Fruit fly (Drosophila melanogaster): ENCODE measurements around the gene ATPsynO.

The ATPsynO gene

dm6 chr3R:15265406-15266040 lies at the start of gene ATPsynO:
ATPsynO (plus strand) TSS chr3R:15265591.
- TF ChIP-seq h (optimal IDR thresholded peaks at IDR 0.05) (no peak), ttk (optimal IDR thresholded peaks at IDR 0.05) (no peak), Myc (optimal IDR thresholded peaks at IDR 0.05) (no peak), psq (optimal IDR thresholded peaks at IDR 0.05) (no peak), insv (optimal IDR thresholded peaks at IDR 0.05) (no peak), Sin3A (optimal IDR thresholded peaks at IDR 0.05) (no peak)

- TF ChIP-seq Sin3A (optimal IDR thresholded peaks at IDR 0.05) (no peak), h (optimal IDR thresholded peaks at IDR 0.05) (no peak), Myc (optimal IDR thresholded peaks at IDR 0.05) (no peak), insv (optimal IDR thresholded peaks at IDR 0.05) (no peak), ttk (optimal IDR thresholded peaks at IDR 0.05) (no peak)
Observed at dm6 chr3R:15218824-15219576, 46.4 kb upstream of the ATPsynO start, which contains the start of the genes SIDL and CG12241. SIDL (minus strand) TSS chr3R:15218874. CG12241 (plus strand) TSS chr3R:15219256.

- TF ChIP-seq psq (optimal IDR thresholded peaks at IDR 0.05): no peak
- TF ChIP-seq insv (optimal IDR thresholded peaks at IDR 0.05): no peak
- no peak for TF ChIP-seq Myc (optimal IDR thresholded peaks at IDR 0.05)
- no peak for TF ChIP-seq ttk (optimal IDR thresholded peaks at IDR 0.05)
- no peak for TF ChIP-seq Sin3A (optimal IDR thresholded peaks at IDR 0.05)
- no peak for TF ChIP-seq h (optimal IDR thresholded peaks at IDR 0.05)
Observed at dm6 chr3R:15222973-15223372, 42.4 kb upstream of the ATPsynO start, which contains the start of gene Polr2G. Polr2G (minus strand) TSS chr3R:15223180.

dm6 chr3R:15225279-15225730 lies 40.1 kb upstream of the ATPsynO start, which contains the start of the genes CG31344 and Caf1-55:
CG31344 (minus strand) TSS chr3R:15225329.
Caf1-55 (plus strand) TSS chr3R:15225576.
- TF ChIP-seq Sin3A (optimal IDR thresholded peaks at IDR 0.05) (no peak), Myc (optimal IDR thresholded peaks at IDR 0.05) (no peak), insv (optimal IDR thresholded peaks at IDR 0.05) (no peak)

dm6 chr3R:15229329-15229876 lies 36.0 kb upstream of the ATPsynO start, which contains the start of the genes Art3 and mRpS10:
Art3 (minus strand) TSS chr3R:15229408.
mRpS10 (plus strand) TSS chr3R:15229665.
- TF ChIP-seq insv (optimal IDR thresholded peaks at IDR 0.05) (no peak), Sin3A (optimal IDR thresholded peaks at IDR 0.05) (no peak), h (optimal IDR thresholded peaks at IDR 0.05) (no peak)

DNA sequence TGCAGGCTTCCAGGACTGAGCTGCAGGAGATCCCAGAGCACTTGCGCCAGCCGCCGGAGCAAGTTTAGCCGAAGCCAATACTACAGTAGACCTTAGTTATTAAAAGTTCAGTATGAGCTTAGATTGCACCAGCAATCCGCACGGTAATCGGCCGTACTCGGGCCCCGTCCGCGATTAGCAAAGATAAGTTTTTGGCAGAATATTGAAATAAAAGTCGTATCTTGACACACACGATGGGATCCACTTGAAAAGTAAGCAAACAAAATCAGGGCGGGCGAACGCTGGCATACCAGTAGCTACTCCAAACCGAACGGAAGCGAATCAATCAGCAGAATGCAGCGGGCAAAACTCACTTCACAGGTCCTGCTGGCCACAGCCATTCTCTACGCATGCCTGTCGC lies 35.1 kb upstream of the ATPsynO start, which contains the start of gene CG34316:
CG34316 (plus strand) TSS at position 301 of the 400 bp plus-strand sequence.
- TF ChIP-seq psq (optimal IDR thresholded peaks at IDR 0.05) (no peak), ttk (optimal IDR thresholded peaks at IDR 0.05) (no peak), insv (optimal IDR thresholded peaks at IDR 0.05) (no peak), Sin3A (optimal IDR thresholded peaks at IDR 0.05) (no peak), h (optimal IDR thresholded peaks at IDR 0.05) (no peak), Myc (optimal IDR thresholded peaks at IDR 0.05) (no peak)

dm6 chr3R:15231635-15232138 lies 33.7 kb upstream of the ATPsynO start:
- no peak for TF ChIP-seq ttk (optimal IDR thresholded peaks at IDR 0.05)
- TF ChIP-seq Sin3A (optimal IDR thresholded peaks at IDR 0.05): no peak
- no peak for TF ChIP-seq psq (optimal IDR thresholded peaks at IDR 0.05)
- TF ChIP-seq Myc (optimal IDR thresholded peaks at IDR 0.05): no peak
- TF ChIP-seq insv (optimal IDR thresholded peaks at IDR 0.05): no peak
- no peak for TF ChIP-seq h (optimal IDR thresholded peaks at IDR 0.05)

- TF ChIP-seq h (optimal IDR thresholded peaks at IDR 0.05) (no peak), Myc (optimal IDR thresholded peaks at IDR 0.05) (no peak), psq (optimal IDR thresholded peaks at IDR 0.05) (no peak), insv (optimal IDR thresholded peaks at IDR 0.05) (no peak), ttk (optimal IDR thresholded peaks at IDR 0.05) (no peak), Sin3A (optimal IDR thresholded peaks at IDR 0.05) (no peak)
Observed at dm6 chr3R:15242186-15243045, 23.0 kb upstream of the ATPsynO start, which contains the start of the genes tefu and Hsc70-4. tefu (minus strand) TSS chr3R:15242236. Hsc70-4 (plus strand) TSS chr3R:15242687.

dm6 chr3R:15243046-15243356 lies 22.4 kb upstream of the ATPsynO start:
- TF ChIP-seq Myc (optimal IDR thresholded peaks at IDR 0.05) (no peak), insv (optimal IDR thresholded peaks at IDR 0.05) (no peak), h (optimal IDR thresholded peaks at IDR 0.05) (no peak), psq (optimal IDR thresholded peaks at IDR 0.05) (no peak), Sin3A (optimal IDR thresholded peaks at IDR 0.05) (no peak), ttk (optimal IDR thresholded peaks at IDR 0.05) (no peak)

DNA sequence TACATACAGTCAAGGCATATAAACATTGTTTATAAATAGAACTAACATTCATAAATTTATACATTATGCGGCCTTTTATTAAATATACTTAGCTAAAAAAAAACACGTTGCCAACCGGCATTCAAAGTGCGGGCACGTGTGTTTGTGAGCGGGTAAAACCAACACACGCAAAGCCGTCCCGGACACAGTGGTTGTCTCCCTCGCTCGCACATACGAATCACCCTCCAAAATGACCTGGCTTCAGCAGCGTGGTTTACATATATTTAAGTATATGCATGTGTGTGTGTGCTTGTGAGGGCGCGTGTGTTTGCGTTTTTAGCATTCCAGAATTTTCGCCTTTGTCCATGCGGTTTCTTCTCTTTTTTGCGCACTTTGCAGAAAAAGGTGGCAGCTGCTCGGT lies 21.9 kb upstream of the ATPsynO start:
- TF ChIP-seq psq (optimal IDR thresholded peaks at IDR 0.05) (no peak), Myc (optimal IDR thresholded peaks at IDR 0.05) (no peak), Sin3A (optimal IDR thresholded peaks at IDR 0.05) (no peak), h (optimal IDR thresholded peaks at IDR 0.05) (no peak), insv (optimal IDR thresholded peaks at IDR 0.05) (no peak), ttk (optimal IDR thresholded peaks at IDR 0.05) (no peak)

dm6 chr3R:15246601-15247000 lies 18.8 kb upstream of the ATPsynO start:
- no peak for TF ChIP-seq insv (optimal IDR thresholded peaks at IDR 0.05)
- no peak for TF ChIP-seq Myc (optimal IDR thresholded peaks at IDR 0.05)
- no peak for TF ChIP-seq ttk (optimal IDR thresholded peaks at IDR 0.05)
- no peak for TF ChIP-seq Sin3A (optimal IDR thresholded peaks at IDR 0.05)
- no peak for TF ChIP-seq psq (optimal IDR thresholded peaks at IDR 0.05)
- TF ChIP-seq h (optimal IDR thresholded peaks at IDR 0.05): no peak

All from Kc167 (cell line).